Worm (Caenorhabditis elegans) whole organism, midembryonic: ENCODE results near the gene asp-5.

Source experiments
- T22C8.4 ChIP-seq: fragments of 200-800 bp; sonication (Bioruptor generic); IDR thresholded peaks from 2 replicates; pipeline ENCODE4 v1.3.6; 2022; ENCODE audit warnings: missing genetic modification characterization, missing compliant biosample characterization
- flt-1 ChIP-seq: fragments of 200-800 bp; sonication (Bioruptor generic); IDR thresholded peaks from 2 replicates; pipeline ENCODE4 v1.3.6; 2022; ENCODE audit warnings: missing genetic modification characterization, missing compliant biosample characterization
- klf-2 ChIP-seq: fragments of 200-800 bp; sonication (Bioruptor generic); conservative IDR thresholded peaks from 2 replicates; pipeline ENCODE4 v1.3.6; 2022; ENCODE audit warnings: missing genetic modification reagents, missing genetic modification characterization, missing compliant biosample characterization
- med-1 ChIP-seq: sonication (generic microtip); optimal IDR thresholded peaks from 2 replicates; lab custom pipeline; 2017; ENCODE audit warnings: missing genetic modification characterization, mild to moderate bottlenecking, missing compliant biosample characterization, antibody characterized with exemption, missing genetic modification reagents; ENCODE audit not compliant: insufficient read depth
- ref-1 ChIP-seq: fragments of 200-800 bp; sonication (Bioruptor generic); conservative IDR thresholded peaks from 2 replicates; pipeline ENCODE4 v1.3.6; 2022; ENCODE audit warnings: missing genetic modification reagents, missing genetic modification characterization, missing compliant biosample characterization
- tab-1 ChIP-seq: fragments of 200-800 bp; sonication (Bioruptor generic); IDR thresholded peaks from 2 replicates; pipeline ENCODE4 v1.3.6; 2022; ENCODE audit warnings: missing genetic modification characterization, missing compliant biosample characterization
- ztf-23 ChIP-seq: fragments of 200-800 bp; sonication (Bioruptor generic); IDR thresholded peaks from 2 replicates; pipeline ENCODE4 v1.3.6; 2022; ENCODE audit warnings: missing genetic modification reagents, missing genetic modification characterization, missing compliant biosample characterization

ce11 chrV:8238290-8238689 is 33.9 kb upstream of the asp-5 start, which contains the start of gene rol-3:
- TF ChIP-seq T22C8.4 (GFP tag; lab: Robert Waterston, UW) (no peak), ref-1 (GFP tag; lab: Robert Waterston, UW) (no peak), flt-1 (GFP tag; lab: Robert Waterston, UW) (no peak), ztf-23 (GFP tag; lab: Robert Waterston, UW) (no peak), tab-1 (no peak), klf-2 (GFP tag; lab: Robert Waterston, UW) (no peak), med-1 (GFP tag; lab: Kevin White, UChicago) (no peak)
